Worm (Caenorhabditis elegans) whole organism, dauer: Measurements from ENCODE around the gene tmem-138.

Experiments used
- unc-62 ChIP-seq: sonication (generic microtip); optimal IDR thresholded peaks from 2 replicates; lab custom pipeline; 2017; ENCODE audit warnings: missing biosample characterization, missing genetic modification reagents, missing genetic modification characterization

tmem-138 gene

DNA sequence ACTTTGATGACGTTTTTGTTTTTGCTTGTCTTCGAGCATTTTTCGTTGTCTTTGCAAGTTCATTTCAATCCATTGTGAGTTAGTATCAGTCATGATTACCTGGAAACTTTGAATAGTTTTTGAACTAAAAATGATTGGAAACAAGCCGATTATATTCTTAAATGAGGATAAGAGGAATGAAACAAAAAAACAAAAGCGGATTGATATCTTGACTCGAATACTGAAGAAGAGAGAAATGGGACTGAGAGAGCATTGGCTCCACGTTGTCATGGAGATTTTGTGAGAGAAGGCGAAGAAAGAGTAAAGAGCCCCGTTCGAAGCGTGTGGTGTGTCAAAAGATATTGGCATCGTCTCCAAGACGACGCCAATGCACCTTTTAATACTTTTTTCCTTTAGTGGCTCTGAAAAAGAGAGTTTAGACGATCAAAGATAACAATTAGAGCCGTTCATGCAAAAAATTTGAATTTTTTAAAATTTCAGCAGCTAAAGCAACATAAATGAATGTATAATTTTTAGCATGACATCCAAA lies at the start of gene tmem-138, which contains the start of gene tub-1:
tmem-138 (plus strand) TSS at position 479 of the 529 bp plus-strand sequence.
tub-1 (minus strand) TSS at position 101 of the 529 bp plus-strand sequence.
- no peak for TF ChIP-seq unc-62

DNA sequence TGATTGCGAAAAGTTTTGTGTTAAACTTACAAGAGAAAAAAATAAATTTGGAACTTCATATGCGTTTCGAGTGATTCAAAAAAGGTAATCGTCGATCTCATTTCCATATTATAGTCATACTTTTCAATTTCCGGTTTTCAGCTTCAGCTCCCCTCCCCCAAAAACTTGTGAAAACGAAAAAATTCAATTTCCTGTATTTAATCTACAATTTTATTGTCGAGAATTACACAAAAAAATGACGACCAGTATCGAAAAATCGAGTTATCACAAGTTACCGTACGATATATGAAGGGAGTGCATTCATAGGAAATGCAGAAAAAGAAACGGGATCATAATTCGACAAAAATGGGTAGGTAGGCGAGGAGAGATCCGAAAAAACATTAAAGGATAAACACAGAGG lies 45.1 kb upstream of the tmem-138 start, which contains the start of gene lron-4:
lron-4 (minus strand) TSS at position 101 of the 400 bp plus-strand sequence.
- TF ChIP-seq unc-62 = no peak

DNA sequence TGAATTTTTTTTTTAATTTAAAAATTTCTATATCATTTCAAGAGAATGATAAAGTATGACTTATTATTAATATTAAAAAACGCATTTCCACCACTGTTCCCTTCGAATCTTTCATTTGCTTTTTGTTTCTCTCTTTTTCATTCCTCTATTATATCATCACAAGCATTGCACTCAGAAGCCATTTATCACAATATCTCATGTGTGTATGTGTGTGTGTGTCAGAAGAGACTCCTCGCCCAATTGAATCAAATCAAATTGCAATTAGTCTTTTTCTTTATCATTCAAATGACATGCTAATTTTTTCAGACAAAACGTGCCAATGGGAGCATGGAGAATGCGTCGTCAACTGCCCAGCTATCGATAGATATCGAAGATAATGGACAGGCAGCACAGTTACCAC lies 41.0 kb upstream of the tmem-138 start, which contains the start of gene unc-105:
unc-105 (plus strand) TSS at position 301 of the 400 bp plus-strand sequence.
- TF ChIP-seq unc-62 = no peak

DNA sequence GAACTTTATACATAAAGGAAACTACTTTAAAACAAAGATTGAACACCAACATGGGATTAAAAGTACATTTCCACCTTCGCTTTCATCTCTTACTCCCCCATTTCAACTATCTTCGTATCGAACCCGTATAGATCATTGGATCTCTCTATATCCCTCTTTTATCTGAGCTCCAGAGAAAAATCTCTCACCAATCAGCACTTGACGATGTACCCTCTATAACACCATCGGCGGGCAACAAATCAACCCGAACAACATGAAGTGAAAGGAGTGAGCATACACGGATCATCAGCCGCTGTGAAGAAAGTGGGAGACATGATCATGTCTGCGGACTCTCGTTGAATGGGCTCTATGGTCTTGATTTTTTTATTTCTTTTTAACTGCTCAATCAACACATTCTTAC lies 39.7 kb upstream of the tmem-138 start:
- no peak for TF ChIP-seq unc-62

DNA sequence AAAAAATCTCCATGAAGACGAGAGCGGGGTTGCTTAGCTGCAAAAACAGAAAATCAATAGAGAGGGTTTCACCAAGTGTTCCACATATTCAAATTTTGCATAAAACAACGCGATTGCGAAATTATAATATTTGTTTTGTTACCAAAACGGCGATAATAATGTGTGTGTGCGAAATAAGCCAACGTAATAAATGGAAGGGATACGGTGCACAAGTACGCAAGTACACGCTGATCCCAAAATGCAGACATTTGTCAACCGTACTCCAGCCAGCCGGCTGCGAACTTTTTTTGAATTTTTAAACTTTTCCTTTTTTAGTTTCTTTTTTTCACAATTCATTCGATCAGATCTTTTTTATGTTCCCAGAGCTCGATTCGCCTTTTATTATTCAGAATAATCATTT lies 32.3 kb upstream of the tmem-138 start, which contains the start of gene ire-1:
ire-1 (minus strand) TSS at position 44 of the 400 bp plus-strand sequence.
- no peak for TF ChIP-seq unc-62

DNA sequence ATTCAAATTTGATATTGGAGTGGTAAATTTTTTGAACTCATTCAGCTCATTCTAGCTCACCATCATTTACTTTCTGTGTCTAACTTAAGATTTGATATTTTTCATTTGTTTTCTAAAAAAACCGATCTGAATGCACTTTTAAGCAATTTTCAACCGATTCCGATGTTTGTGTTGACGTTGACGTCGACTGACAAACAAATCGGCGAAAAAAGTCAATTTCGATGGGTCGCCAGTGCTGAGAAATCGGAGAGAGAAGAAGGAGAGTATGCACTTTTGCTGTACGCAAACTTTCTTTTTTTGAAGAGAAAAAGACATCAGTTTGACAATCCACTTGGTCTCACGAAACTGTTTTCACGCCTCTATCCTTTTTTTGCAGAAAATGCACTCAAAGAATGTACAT lies 31.7 kb upstream of the tmem-138 start:
- TF ChIP-seq unc-62 = no peak

DNA sequence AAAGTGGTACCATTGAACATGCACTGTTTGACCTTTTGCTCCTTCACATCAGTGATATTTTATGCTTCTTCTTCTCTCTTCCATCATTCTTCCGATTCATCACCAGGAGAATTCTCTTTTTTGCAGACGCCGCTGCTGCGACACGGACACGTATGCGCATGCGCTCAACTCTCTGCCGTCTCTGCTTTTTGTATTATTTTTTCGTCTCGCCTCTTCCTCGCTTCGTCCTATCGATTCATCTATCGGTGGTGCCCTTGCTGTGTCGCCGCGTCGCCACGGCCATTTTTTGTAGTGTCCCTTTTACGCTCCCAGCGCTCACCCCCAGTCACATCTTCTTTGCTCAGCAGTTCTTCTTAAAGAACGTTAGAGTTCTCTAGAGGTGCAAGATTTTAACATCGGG lies 31.0 kb upstream of the tmem-138 start:
- no peak for TF ChIP-seq unc-62

DNA sequence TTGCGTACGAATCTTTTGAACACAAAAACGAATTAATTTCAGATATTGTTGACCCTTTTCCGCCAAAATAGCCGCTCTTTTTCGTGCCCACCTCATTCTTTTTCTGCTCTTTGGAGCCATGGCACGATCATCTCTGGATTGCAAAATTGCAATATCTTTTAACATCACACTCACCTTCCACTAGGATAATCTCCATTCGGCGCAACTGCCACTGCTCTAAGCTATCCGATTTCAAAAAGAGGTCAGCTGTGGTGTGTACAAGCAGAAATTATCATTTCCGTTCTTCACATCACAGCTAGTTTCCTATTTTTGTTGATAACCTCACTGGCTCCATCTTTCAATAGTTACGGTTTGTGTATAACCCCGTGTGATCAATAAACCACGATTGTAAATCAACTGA lies 30.5 kb upstream of the tmem-138 start:
- TF ChIP-seq unc-62 = no peak

DNA sequence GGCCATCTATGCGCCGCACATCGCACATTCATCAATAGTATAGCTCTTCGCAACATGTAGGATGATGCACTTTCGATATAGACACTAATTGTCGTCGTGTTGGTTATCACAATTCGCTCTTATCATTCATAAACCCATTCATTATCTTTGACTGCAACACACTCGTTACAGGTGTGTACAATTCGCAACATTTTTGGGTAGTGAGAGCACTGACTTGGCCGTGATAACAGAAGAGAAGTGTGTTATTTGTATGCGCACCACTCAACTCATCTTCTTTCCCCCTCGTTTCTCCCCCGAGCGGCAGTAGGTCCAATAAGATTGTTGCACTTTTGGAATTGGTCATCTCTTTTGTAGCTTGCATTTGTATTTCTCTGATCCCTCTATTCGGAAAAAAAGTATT lies 29.8 kb upstream of the tmem-138 start:
- no peak for TF ChIP-seq unc-62

DNA sequence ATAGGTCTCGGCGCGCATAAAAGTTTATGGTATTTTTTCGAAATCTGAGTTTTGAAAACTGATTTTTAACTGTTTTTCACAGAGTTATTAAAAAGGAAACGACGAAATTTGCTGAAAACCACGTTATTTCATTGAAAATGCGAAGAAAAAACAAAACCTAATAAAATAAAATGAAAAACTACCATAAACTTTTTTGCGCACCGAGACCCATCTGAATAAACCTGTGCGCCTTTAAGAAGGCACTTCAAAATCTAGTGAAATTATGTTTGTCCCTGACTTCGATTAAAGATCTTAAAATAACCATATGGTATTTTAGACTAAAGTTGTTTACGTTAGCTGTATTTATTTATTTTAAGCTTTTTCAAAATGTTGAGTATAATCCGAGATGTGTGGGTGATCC lies 29.3 kb upstream of the tmem-138 start:
- no peak for TF ChIP-seq unc-62

DNA sequence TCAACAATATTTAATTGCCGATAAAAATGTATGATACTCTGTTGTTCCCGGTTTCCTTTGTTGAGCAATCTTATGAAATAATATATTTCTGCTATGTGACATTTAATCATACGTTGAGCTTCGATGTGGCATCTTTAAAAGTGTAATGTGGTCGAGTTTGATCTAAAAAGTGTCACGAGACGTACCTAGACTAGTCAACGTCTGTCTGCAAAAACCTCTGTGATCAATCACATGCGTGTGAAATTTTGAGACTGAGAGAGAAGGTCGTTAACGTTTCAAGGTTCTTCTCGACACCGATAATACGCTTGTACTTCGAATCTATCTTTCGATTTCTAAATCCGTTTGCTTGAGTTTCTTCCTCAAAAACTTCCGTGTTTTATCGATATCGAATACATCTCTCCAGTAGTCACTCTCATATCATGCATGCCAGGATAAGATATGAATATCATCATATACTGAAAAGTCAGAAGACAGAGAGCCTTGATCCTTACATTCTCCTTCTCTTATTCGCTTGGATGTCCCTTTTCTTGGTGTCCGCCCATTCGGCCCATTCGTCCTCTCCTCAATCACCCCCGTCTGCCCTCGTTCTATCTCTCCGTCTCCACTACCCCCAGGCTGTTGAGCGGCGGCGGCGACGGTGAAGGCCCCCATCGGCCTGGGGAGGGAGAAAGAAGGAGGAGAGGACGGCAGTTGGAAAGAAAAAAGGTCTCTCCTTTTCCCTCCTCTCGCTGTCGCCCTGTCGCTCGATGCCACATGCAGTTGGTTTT lies 28.7 kb upstream of the tmem-138 start:
- no peak for TF ChIP-seq unc-62

DNA sequence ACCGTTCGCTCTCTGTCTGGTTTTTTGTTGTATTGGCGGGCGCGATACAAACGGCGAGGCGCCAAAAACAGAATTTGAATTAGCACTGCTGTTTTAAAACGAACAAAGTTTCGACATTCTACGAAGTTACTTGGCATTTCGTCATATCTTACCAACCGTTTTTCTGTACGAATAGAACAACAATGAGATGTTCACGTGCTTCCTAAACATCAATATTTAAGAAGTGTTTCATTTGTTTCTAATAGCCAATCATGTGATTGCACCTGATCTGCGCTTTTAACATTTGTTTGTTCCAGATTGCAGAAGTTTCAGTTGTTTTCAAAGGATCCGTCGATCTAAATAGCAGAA lies 28.1 kb upstream of the tmem-138 start:
- TF ChIP-seq unc-62 = no peak

DNA sequence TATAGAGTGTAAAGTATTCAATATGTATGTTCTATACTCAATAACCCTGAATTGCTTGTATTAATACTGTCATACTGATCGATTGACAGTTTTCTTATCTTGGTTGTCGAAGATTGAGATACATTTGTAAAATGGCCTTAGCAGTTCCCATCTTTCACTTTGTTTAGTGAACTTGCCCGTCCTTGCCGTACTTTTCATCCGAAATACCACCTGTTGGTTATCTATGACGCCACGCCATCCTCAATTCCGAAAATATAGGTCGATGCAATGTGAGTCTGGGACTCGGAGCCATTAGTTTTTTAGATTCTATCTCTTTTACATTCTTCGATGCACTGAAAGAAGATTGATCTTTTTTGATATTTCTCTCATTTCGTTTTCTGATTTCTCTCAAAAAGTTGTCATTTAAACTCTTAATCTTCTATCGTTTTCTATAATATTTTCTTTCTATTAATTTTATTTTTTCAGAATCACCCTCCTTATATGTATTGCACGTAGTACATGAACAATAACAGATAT lies 27.6 kb upstream of the tmem-138 start, which contains the start of gene ulp-4:
ulp-4 (plus strand) TSS at position 466 of the 516 bp plus-strand sequence.
- TF ChIP-seq unc-62 = no peak

DNA sequence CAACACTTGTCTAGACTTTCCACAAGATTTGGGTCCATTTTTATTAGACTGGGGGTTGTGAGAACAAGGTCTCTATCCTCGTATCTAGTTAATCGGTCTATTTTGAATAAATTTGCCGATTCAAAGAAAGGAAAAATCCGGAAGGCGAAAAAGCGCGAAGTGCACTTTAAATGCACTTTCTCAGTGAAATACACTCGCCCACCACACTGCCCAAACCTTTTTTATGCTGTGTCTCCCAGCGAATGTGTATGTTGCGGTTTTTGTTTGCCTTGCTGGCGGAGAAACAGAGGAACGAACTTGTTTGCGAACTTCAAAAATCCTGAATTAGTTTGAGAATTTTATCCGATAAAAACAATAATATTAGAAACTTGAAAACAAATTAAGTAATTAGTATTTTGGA lies 26.3 kb upstream of the tmem-138 start:
- no peak for TF ChIP-seq unc-62

DNA sequence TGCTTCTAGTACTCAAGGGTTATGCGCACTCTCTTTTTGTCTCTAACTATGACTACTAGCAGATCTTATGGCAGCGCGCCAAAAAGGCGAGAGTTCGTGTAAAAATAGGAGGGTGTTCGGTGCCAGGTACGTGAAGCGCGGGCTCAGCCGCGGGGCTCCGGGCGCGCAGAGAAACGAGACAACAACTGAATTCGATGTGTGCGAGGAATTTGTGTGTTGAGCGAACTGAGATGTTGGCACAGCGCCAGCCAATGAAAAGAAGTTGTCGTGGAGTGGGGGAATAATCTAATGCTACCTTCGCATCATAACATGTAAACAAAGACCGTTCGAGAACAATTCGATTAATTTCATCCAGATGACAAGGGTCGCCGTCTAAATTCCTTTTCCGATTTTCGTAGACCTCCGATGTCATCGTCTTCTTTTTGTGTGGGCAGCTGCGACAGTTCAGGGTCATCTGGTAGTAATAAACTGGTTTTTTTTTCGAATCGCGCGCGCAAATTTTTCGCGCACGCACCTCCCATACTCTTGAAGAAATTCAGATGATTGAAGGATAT lies 25.6 kb upstream of the tmem-138 start:
- TF ChIP-seq unc-62 = no peak

DNA sequence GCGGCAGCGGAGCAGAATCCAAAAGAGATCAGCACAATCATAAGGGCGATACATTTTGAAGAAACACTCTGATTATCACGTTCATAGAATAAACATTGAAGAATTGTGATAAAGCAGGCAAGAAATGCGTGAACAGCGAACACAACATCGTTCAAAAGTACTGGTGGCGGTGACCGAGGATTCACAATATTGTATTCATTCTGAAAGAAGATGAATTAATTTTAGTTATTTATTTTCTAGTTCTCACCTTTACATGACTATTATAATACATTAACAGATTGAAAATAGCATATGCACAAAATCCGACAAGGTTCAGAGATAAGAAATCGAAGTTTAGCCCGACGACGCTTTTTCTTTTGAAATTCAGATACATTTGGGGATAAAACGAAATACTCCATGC lies 21.2 kb upstream of the tmem-138 start:
- TF ChIP-seq unc-62 = no peak

DNA sequence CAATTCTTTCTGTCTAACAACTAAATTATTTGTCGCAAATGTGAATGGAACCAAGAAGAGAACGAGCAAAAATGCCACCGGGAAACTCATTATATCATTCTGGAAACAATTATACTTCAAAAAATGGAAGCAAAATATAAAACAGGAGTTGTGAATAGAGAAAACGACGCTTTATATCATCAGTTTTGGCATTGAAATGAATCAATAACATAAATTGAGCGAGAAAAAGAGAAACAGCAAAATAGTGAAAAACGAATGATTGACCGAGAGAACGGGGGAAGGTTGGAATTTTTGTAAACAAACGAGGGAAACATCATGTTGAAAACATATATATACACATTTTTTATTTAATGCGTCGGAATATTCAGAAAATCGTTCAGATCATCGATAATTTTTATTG lies 20.3 kb upstream of the tmem-138 start, which contains the start of gene ctns-1:
ctns-1 (minus strand) TSS at position 101 of the 400 bp plus-strand sequence.
- TF ChIP-seq unc-62 = no peak

DNA sequence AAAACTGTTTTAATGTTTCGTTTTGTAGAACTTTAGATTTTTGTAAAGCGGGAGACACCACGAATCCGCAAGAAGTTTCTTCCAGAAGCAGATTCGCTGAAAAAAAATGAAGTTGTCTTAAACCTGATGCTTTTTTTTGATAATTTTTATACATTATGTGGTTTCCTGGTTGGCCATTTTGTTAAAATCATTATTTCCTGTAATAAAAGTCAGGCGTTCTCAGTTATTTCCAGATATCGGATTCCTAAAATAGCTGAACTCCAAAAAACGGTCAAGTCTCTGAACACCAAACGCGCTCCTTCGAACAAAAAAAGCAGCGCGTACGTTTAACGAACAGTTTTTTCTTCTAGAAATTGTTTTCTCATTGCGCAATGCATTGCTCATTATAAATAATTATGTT lies 19.7 kb upstream of the tmem-138 start:
- no peak for TF ChIP-seq unc-62
